Fruit fly (Drosophila melanogaster) whole organism, embryonic: Measurements from ENCODE around the gene Srp14.

Source experiments
- Asciz ChIP-seq: fragments of 200-800 bp; sonication (Bioruptor generic); optimal IDR thresholded peaks from 2 replicates; lab custom pipeline; 2017; ENCODE audit warnings: missing biosample characterization, mild to moderate bottlenecking, missing genetic modification characterization, missing genetic modification reagents
- CG10959 ChIP-seq: fragments of 200-800 bp; sonication (Bioruptor generic); IDR thresholded peaks from 2 replicates; pipeline ENCODE4 v1.3.6; 2022; ENCODE audit warnings: missing biosample characterization, missing genetic modification characterization
- CG13296 ChIP-seq: fragments of 200-800 bp; sonication (Bioruptor generic); optimal IDR thresholded peaks from 3 replicates; lab custom pipeline; 2018; ENCODE audit warnings: missing biosample characterization, mild to moderate bottlenecking, missing genetic modification characterization
- CG13894 ChIP-seq: fragments of 200-800 bp; sonication (Bioruptor generic); optimal IDR thresholded peaks from 3 replicates; lab custom pipeline; 2018; ENCODE audit warnings: missing biosample characterization, mild to moderate bottlenecking, missing genetic modification characterization, moderate library complexity
- CG14441 ChIP-seq: fragments of 200-800 bp; sonication (Bioruptor generic); IDR thresholded peaks from 2 replicates; pipeline ENCODE4 v1.3.6; 2022; ENCODE audit warnings: missing biosample characterization, missing genetic modification characterization
- CG15011 ChIP-seq: fragments of 200-800 bp; sonication (Bioruptor generic); optimal IDR thresholded peaks from 3 replicates; lab custom pipeline; 2018; ENCODE audit warnings: missing biosample characterization, mild to moderate bottlenecking, missing genetic modification characterization
- CG1603 ChIP-seq: fragments of 200-800 bp; sonication (Bioruptor generic); optimal IDR thresholded peaks from 2 replicates; lab custom pipeline; 2019; ENCODE audit warnings: missing biosample characterization, mild to moderate bottlenecking, missing genetic modification characterization, moderate library complexity
- CG16863 ChIP-seq: fragments of 200-800 bp; sonication (Bioruptor generic); optimal IDR thresholded peaks from 3 replicates; lab custom pipeline; 2016; ENCODE audit warnings: missing biosample characterization, missing genetic modification characterization
- CG1832 ChIP-seq: fragments of 200-800 bp; sonication (Bioruptor generic); optimal IDR thresholded peaks from 2 replicates; lab custom pipeline; 2017; ENCODE audit warnings: missing biosample characterization, mild to moderate bottlenecking, missing genetic modification characterization, inconsistent platforms
- CG18599 ChIP-seq: fragments of 200-800 bp; sonication (Bioruptor generic); optimal IDR thresholded peaks from 3 replicates; lab custom pipeline; 2017; ENCODE audit warnings: missing biosample characterization, missing genetic modification characterization, mild to moderate bottlenecking, moderate library complexity, missing genetic modification reagents
- CG2202 ChIP-seq: fragments of 200-800 bp; sonication (Bioruptor generic); optimal IDR thresholded peaks from 2 replicates; lab custom pipeline; 2018; ENCODE audit warnings: missing biosample characterization, mild to moderate bottlenecking, missing genetic modification characterization
- CG2712 ChIP-seq: fragments of 200-800 bp; optimal IDR thresholded peaks from 3 replicates; lab custom pipeline; 2019; ENCODE audit warnings: missing biosample characterization, mild to moderate bottlenecking, missing genetic modification characterization, moderate library complexity
- CG30020 ChIP-seq: fragments of 200-800 bp; optimal IDR thresholded peaks from 2 replicates; lab custom pipeline; 2019; ENCODE audit warnings: missing biosample characterization, mild to moderate bottlenecking, missing genetic modification characterization, moderate library complexity
- CG32767 ChIP-seq: fragments of 200-800 bp; sonication (Bioruptor generic); IDR thresholded peaks from 2 replicates; pipeline ENCODE4 v1.3.6; 2022; ENCODE audit warnings: missing biosample characterization, missing genetic modification characterization
- CG33557 ChIP-seq: fragments of 200-800 bp; sonication (Bioruptor generic); optimal IDR thresholded peaks from 2 replicates; lab custom pipeline; 2019; ENCODE audit warnings: missing biosample characterization, mild to moderate bottlenecking, missing genetic modification characterization, moderate library complexity
- CG6175 ChIP-seq: fragments of 200-800 bp; sonication (Bioruptor generic); IDR thresholded peaks from 3 replicates; pipeline ENCODE4 v1.3.6; 2022; ENCODE audit warnings: missing biosample characterization, missing genetic modification characterization
- CG6765 ChIP-seq: fragments of 200-800 bp; sonication (Bioruptor generic); optimal IDR thresholded peaks from 3 replicates; lab custom pipeline; 2017; ENCODE audit warnings: missing biosample characterization, mild to moderate bottlenecking, missing genetic modification characterization
- CG7556 ChIP-seq: fragments of 200-800 bp; sonication (Bioruptor generic); optimal IDR thresholded peaks from 2 replicates; lab custom pipeline; 2017; ENCODE audit warnings: missing biosample characterization, mild to moderate bottlenecking, missing genetic modification characterization
- CG7963 ChIP-seq: fragments of 200-800 bp; sonication (Bioruptor generic); IDR thresholded peaks from 3 replicates; pipeline ENCODE4 v1.3.6; 2022; ENCODE audit warnings: missing biosample characterization, missing genetic modification characterization; ENCODE audit not compliant: partially characterized antibody
- CG8388 ChIP-seq: fragments of 200-800 bp; sonication (Bioruptor generic); optimal IDR thresholded peaks from 2 replicates; lab custom pipeline; 2019; ENCODE audit warnings: missing biosample characterization, mild to moderate bottlenecking, missing genetic modification characterization, moderate library complexity
- Dip2 ChIP-seq: fragments of 200-800 bp; sonication (Bioruptor generic); IDR thresholded peaks from 2 replicates; pipeline ENCODE4 v1.3.6; 2022; ENCODE audit warnings: missing biosample characterization, missing genetic modification characterization
- E2f2 ChIP-seq: fragments of 200-800 bp; sonication (Bioruptor generic); IDR thresholded peaks from 2 replicates; pipeline ENCODE4 v1.3.6; 2022; ENCODE audit warnings: missing biosample characterization, missing genetic modification characterization
- Eip74EF ChIP-seq, 2 experiments: fragments of 200-800 bp in 1 of 2; fragments of >200 bp in 1 of 2; sonication (Bioruptor generic) in 1 of 2; optimal IDR thresholded peaks; 2 replicates each; lab custom pipeline; 2017 to 2019; ENCODE audit warnings: missing biosample characterization in 2 of 2, missing genetic modification characterization in 2 of 2, mild to moderate bottlenecking in 1 of 2, moderate library complexity in 1 of 2
- Fer3 ChIP-seq: fragments of 200-800 bp; sonication (Bioruptor generic); optimal IDR thresholded peaks from 2 replicates; lab custom pipeline; 2018; ENCODE audit warnings: missing biosample characterization, mild to moderate bottlenecking, missing genetic modification characterization, moderate library complexity
- HLH54F ChIP-seq: fragments of 200-800 bp; sonication (Bioruptor generic); optimal IDR thresholded peaks from 3 replicates; lab custom pipeline; 2016; ENCODE audit warnings: missing biosample characterization, missing genetic modification characterization
- Hey ChIP-seq: fragments of 200-800 bp; sonication (Bioruptor generic); optimal IDR thresholded peaks from 3 replicates; lab custom pipeline; 2018; ENCODE audit warnings: missing biosample characterization, mild to moderate bottlenecking, missing genetic modification characterization
- Jarid2 ChIP-seq: fragments of 200-800 bp; sonication (Bioruptor generic); optimal IDR thresholded peaks from 3 replicates; lab custom pipeline; 2017; ENCODE audit warnings: mild to moderate bottlenecking, missing biosample characterization, missing genetic modification reagents, missing genetic modification characterization
- MTF-1 ChIP-seq: fragments of 200-800 bp; sonication (Bioruptor generic); optimal IDR thresholded peaks from 2 replicates; lab custom pipeline; 2018; ENCODE audit warnings: missing biosample characterization, mild to moderate bottlenecking, missing genetic modification characterization, borderline replicate concordance
- Stat92E ChIP-seq, 3 experiments: fragments of >200 bp in 2 of 3; fragments of 200-800 bp in 1 of 3; sonication (Bioruptor generic) in 1 of 3; optimal IDR thresholded peaks; 2 replicates each; lab custom pipeline; 2017 to 2019; ENCODE audit warnings: missing biosample characterization in 3 of 3, missing genetic modification characterization in 3 of 3, mild to moderate bottlenecking in 1 of 3, moderate library complexity in 1 of 3
- bcd ChIP-seq: fragments of 200-800 bp; sonication (Bioruptor generic); optimal IDR thresholded peaks from 2 replicates; lab custom pipeline; 2017; ENCODE audit warnings: missing biosample characterization, mild to moderate bottlenecking, missing genetic modification characterization
- cato ChIP-seq: fragments of 200-800 bp; sonication (Bioruptor generic); optimal IDR thresholded peaks from 2 replicates; lab custom pipeline; 2016; ENCODE audit warnings: missing biosample characterization, missing genetic modification characterization, borderline replicate concordance
- cg ChIP-seq: fragments of 200-800 bp; sonication (Bioruptor generic); optimal IDR thresholded peaks from 3 replicates; lab custom pipeline; 2019; ENCODE audit warnings: missing biosample characterization, mild to moderate bottlenecking, missing genetic modification characterization, moderate library complexity
- chm ChIP-seq: fragments of 200-800 bp; sonication (Bioruptor generic); IDR thresholded peaks from 2 replicates; pipeline ENCODE4 v1.3.6; 2022; ENCODE audit warnings: missing biosample characterization, missing genetic modification characterization
- croc ChIP-seq: fragments of 200-800 bp; sonication (Bioruptor generic); conservative IDR thresholded peaks from 3 replicates; pipeline ENCODE4 v1.3.6; 2022; ENCODE audit warnings: missing biosample characterization, missing genetic modification characterization
- dm ChIP-seq: fragments of 200-800 bp; sonication (Bioruptor generic); optimal IDR thresholded peaks from 3 replicates; lab custom pipeline; 2016; ENCODE audit warnings: missing biosample characterization, missing genetic modification characterization
- fd102C ChIP-seq: fragments of 200-800 bp; sonication (Bioruptor generic); optimal IDR thresholded peaks from 2 replicates; lab custom pipeline; 2018; ENCODE audit warnings: missing biosample characterization, mild to moderate bottlenecking, missing genetic modification characterization, moderate library complexity
- grau ChIP-seq: fragments of 200-800 bp; optimal IDR thresholded peaks from 3 replicates; lab custom pipeline; 2019; ENCODE audit warnings: missing biosample characterization, mild to moderate bottlenecking, missing genetic modification characterization, moderate library complexity
- hbn ChIP-seq: fragments of 200-800 bp; sonication (Bioruptor generic); IDR thresholded peaks from 2 replicates; pipeline ENCODE4 v1.3.6; 2022; ENCODE audit warnings: missing biosample characterization, missing genetic modification characterization; ENCODE audit not compliant: partially characterized antibody
- jigr1 ChIP-seq: fragments of 200-800 bp; sonication (Bioruptor generic); IDR thresholded peaks from 3 replicates; pipeline ENCODE4 v1.3.6; 2022; ENCODE audit warnings: missing biosample characterization, missing genetic modification characterization
- kah ChIP-seq: fragments of 200-800 bp; sonication (Bioruptor generic); optimal IDR thresholded peaks from 2 replicates; lab custom pipeline; 2018; ENCODE audit warnings: missing biosample characterization, mild to moderate bottlenecking, missing genetic modification characterization
- nom ChIP-seq: fragments of 200-800 bp; sonication (Bioruptor generic); optimal IDR thresholded peaks from 2 replicates; lab custom pipeline; 2017; ENCODE audit warnings: missing biosample characterization, missing genetic modification characterization, mild to moderate bottlenecking, moderate library complexity, missing genetic modification reagents
- p53 ChIP-seq: fragments of 200-800 bp; sonication (Bioruptor generic); optimal IDR thresholded peaks from 2 replicates; lab custom pipeline; 2016; ENCODE audit warnings: missing biosample characterization, missing genetic modification characterization
- schlank ChIP-seq: fragments of 200-800 bp; sonication (Bioruptor generic); optimal IDR thresholded peaks from 2 replicates; lab custom pipeline; 2018; ENCODE audit warnings: missing biosample characterization, mild to moderate bottlenecking, missing genetic modification characterization
- sqz ChIP-seq: fragments of 200-800 bp; sonication (Bioruptor generic); optimal IDR thresholded peaks from 3 replicates; lab custom pipeline; 2018; ENCODE audit warnings: missing biosample characterization, mild to moderate bottlenecking, missing genetic modification characterization
- ssp ChIP-seq: fragments of 200-800 bp; sonication (Bioruptor generic); IDR thresholded peaks from 2 replicates; pipeline ENCODE4 v1.3.6; 2022; ENCODE audit warnings: missing biosample characterization, missing genetic modification characterization
- wor ChIP-seq: fragments of 200-800 bp; sonication (Bioruptor generic); IDR thresholded peaks from 2 replicates; pipeline ENCODE4 v1.3.6; 2022; ENCODE audit warnings: missing biosample characterization, missing genetic modification characterization
- zfh1 ChIP-seq: fragments of 200-800 bp; sonication (Bioruptor generic); IDR thresholded peaks from 3 replicates; pipeline ENCODE4 v1.3.6; 2022; ENCODE audit warnings: missing biosample characterization, missing genetic modification characterization

Gene Srp14

dm6 chr3R:20549855-20550603, 29.9 kb upstream of the Srp14 start (continued):
- TF ChIP-seq Hey (tag; lab: Kevin White, UChicago), result peak; percentile 96
- peak; percentile 43 for TF ChIP-seq MTF-1 (GFP tag; lab: Kevin White, UChicago)
- TF ChIP-seq CG7963 (GFP tag; lab: Robert Waterston, UW), result no peak
- peak; percentile 88 for TF ChIP-seq bcd (GFP tag; lab: Kevin White, UChicago)
- peak; percentile 62 for TF ChIP-seq CG15011 (GFP tag; lab: Kevin White, UChicago)
- peak; percentile 79 for TF ChIP-seq croc (GFP tag; lab: Robert Waterston, UW)
- peak; percentile 82 for TF ChIP-seq CG13894 (tag; lab: Kevin White, UChicago)
- TF ChIP-seq CG13296 (GFP tag; lab: Kevin White, UChicago), result peak; percentile 73
- TF ChIP-seq CG6175 (GFP tag; lab: Robert Waterston, UW), result peak; percentile 64; the same call in 1 of the 3 replicates
- TF ChIP-seq chm (GFP tag; lab: Robert Waterston, UW), result peak; percentile 58
- no peak for TF ChIP-seq dm (GFP tag; lab: Kevin White, UChicago)
- peak; percentile 89 for TF ChIP-seq Fer3 (tag; lab: Kevin White, UChicago)
- peak; percentile 76 for TF ChIP-seq CG33557 (GFP tag; lab: Kevin White, UChicago)
- TF ChIP-seq CG16863 (GFP tag; lab: Kevin White, UChicago), result peak; percentile 54
- TF ChIP-seq CG18599 (GFP tag; lab: Kevin White, UChicago), result peak; percentile 92
- peak in 1 of 2 experiments; percentile 64 for TF ChIP-seq Eip74EF (GFP tag; optimal IDR thresholded peaks at IDR 0.05; lab: Kevin White, UChicago)
- TF ChIP-seq CG8388 (GFP tag; lab: Kevin White, UChicago), result peak; percentile 86
- TF ChIP-seq CG1603 (tag; lab: Kevin White, UChicago), result peak; percentile 42
- TF ChIP-seq CG10959 (GFP tag; lab: Robert Waterston, UW), result peak; percentile 82
- TF ChIP-seq ssp (GFP tag; lab: Robert Waterston, UW), result peak; percentile 71
- TF ChIP-seq kah (GFP tag; lab: Kevin White, UChicago), result peak; percentile 61
- TF ChIP-seq CG14441 (GFP tag; lab: Robert Waterston, UW), result peak; percentile 80
- peak in 1 of 3 experiments; percentile 100 for TF ChIP-seq Stat92E (GFP tag; optimal IDR thresholded peaks at IDR 0.05; lab: Kevin White, UChicago)
- TF ChIP-seq CG32767, result peak; percentile 58; the same call in 1 of the 2 replicates
- TF ChIP-seq nom (GFP tag; lab: Kevin White, UChicago), result peak; percentile 78
- peak; percentile 77 for TF ChIP-seq wor (GFP tag; lab: Robert Waterston, UW)
- TF ChIP-seq grau, result peak; percentile 87
- TF ChIP-seq fd102C (GFP tag; lab: Kevin White, UChicago), result no peak
- peak; percentile 77 for TF ChIP-seq CG7556 (GFP tag; lab: Kevin White, UChicago)
- TF ChIP-seq jigr1 (GFP tag; lab: Robert Waterston, UW), result peak; percentile 50; the same call in 1 of the 3 replicates
- peak; percentile 44 for TF ChIP-seq CG30020 (tag; lab: Kevin White, UChicago)
- TF ChIP-seq CG6765 (GFP tag; lab: Kevin White, UChicago), result peak; percentile 80
- peak; percentile 43 for TF ChIP-seq HLH54F (GFP tag; lab: Kevin White, UChicago)
- no peak for TF ChIP-seq p53 (GFP tag; lab: Kevin White, UChicago)
- peak; percentile 54; the same call in 1 of the 2 replicates for TF ChIP-seq Dip2
- peak; percentile 93 for TF ChIP-seq CG2712 (tag; lab: Kevin White, UChicago)
- TF ChIP-seq Jarid2 (GFP tag; lab: Kevin White, UChicago), result peak; percentile 15
- TF ChIP-seq zfh1 (GFP tag; lab: Robert Waterston, UW), result peak; percentile 89
- peak; percentile 42; the same call in 1 of the 2 replicates for TF ChIP-seq E2f2
- TF ChIP-seq cg, result no peak
- peak; percentile 75 for TF ChIP-seq CG2202 (tag; lab: Kevin White, UChicago)
- no peak for TF ChIP-seq CG1832 (GFP tag; lab: Kevin White, UChicago)
- TF ChIP-seq sqz (GFP tag; lab: Kevin White, UChicago), result peak; percentile 69
- TF ChIP-seq schlank (tag; lab: Kevin White, UChicago), result peak; percentile 49
- TF ChIP-seq cato (GFP tag; lab: Kevin White, UChicago), result peak; percentile 83
- no peak for TF ChIP-seq hbn (GFP tag; lab: Robert Waterston, UW)
- peak; percentile 75 for TF ChIP-seq Asciz (GFP tag; lab: Kevin White, UChicago)
